Worm (Caenorhabditis elegans) whole organism, young adult: ENCODE results near the gene C35B1.5.
"Not testable (repeated sequence)": the region's sequence is repeated elsewhere in the genome, so short reads cannot be mapped to it uniquely, and the experiment has no call there.

ENCODE experiments used
- B0035.1 ChIP-seq: sonication (generic microtip); optimal IDR thresholded peaks from 2 replicates; lab custom pipeline; 2016; ENCODE audit warnings: missing genetic modification characterization, mild to moderate bottlenecking, missing compliant biosample characterization, missing genotype, missing genetic modification reagents
- B0261.1 ChIP-seq: sonication (generic microtip); optimal IDR thresholded peaks from 2 replicates; lab custom pipeline; 2016; ENCODE audit warnings: mild to moderate bottlenecking, missing genetic modification characterization, moderate library complexity, missing compliant biosample characterization
- C17E4.6 ChIP-seq: fragments of 200-800 bp; sonication (Bioruptor generic); IDR thresholded peaks from 2 replicates; pipeline ENCODE4 v1.3.6; 2022; ENCODE audit warnings: missing genetic modification reagents, missing genetic modification characterization, missing compliant biosample characterization
- D2030.7 ChIP-seq: fragments of 200-800 bp; sonication (Bioruptor generic); IDR thresholded peaks from 2 replicates; pipeline ENCODE4 v1.3.6; 2022; ENCODE audit warnings: missing genetic modification reagents, missing genetic modification characterization, missing compliant biosample characterization
- K12H6.12 ChIP-seq: fragments of 200-800 bp; sonication (Bioruptor generic); optimal IDR thresholded peaks from 2 replicates; lab custom pipeline; 2018; ENCODE audit warnings: mild to moderate bottlenecking, missing genetic modification characterization, missing compliant biosample characterization
- T07F8.4 ChIP-seq: sonication (generic microtip); optimal IDR thresholded peaks from 2 replicates; lab custom pipeline; 2016; ENCODE audit warnings: mild to moderate bottlenecking, missing genetic modification characterization, moderate library complexity, missing compliant biosample characterization
- Y56A3A.18 ChIP-seq: fragments of 200-800 bp; sonication (Bioruptor generic); IDR thresholded peaks from 2 replicates; pipeline ENCODE4 v1.3.6; 2022; ENCODE audit warnings: missing genetic modification reagents, missing genetic modification characterization, missing compliant biosample characterization
- athp-1 ChIP-seq: sonication (generic microtip); optimal IDR thresholded peaks from 2 replicates; lab custom pipeline; 2017; ENCODE audit warnings: mild to moderate bottlenecking, missing genetic modification characterization, missing compliant biosample characterization
- ccch-3 ChIP-seq: fragments of 200-800 bp; sonication (Bioruptor generic); optimal IDR thresholded peaks from 2 replicates; lab custom pipeline; 2018; ENCODE audit warnings: mild to moderate bottlenecking, missing genetic modification characterization, missing compliant biosample characterization
- cebp-2 ChIP-seq: fragments of 200-800 bp; sonication (Bioruptor generic); IDR thresholded peaks from 2 replicates; pipeline ENCODE4 v1.3.6; 2022; ENCODE audit warnings: missing genetic modification characterization, missing compliant biosample characterization
- ceh-27 ChIP-seq: fragments of 200-800 bp; sonication (Bioruptor generic); optimal IDR thresholded peaks from 2 replicates; lab custom pipeline; 2018; ENCODE audit warnings: mild to moderate bottlenecking, missing genetic modification characterization, moderate library complexity, missing compliant biosample characterization
- efl-1 ChIP-seq: fragments of 150-350 bp; optimal IDR thresholded peaks from 2 replicates; lab custom pipeline; 2014; ENCODE audit warnings: missing biosample characterization, missing genetic modification reagents, missing genetic modification characterization
- egl-44 ChIP-seq: fragments of 200-800 bp; sonication (Bioruptor generic); IDR thresholded peaks from 2 replicates; pipeline ENCODE4 v1.3.6; 2022; ENCODE audit warnings: missing genetic modification reagents, missing genetic modification characterization, missing compliant biosample characterization
- hsf-1 ChIP-seq: fragments of 200-800 bp; sonication (Bioruptor generic); IDR thresholded peaks from 2 replicates; pipeline ENCODE4 v1.3.6; 2022; ENCODE audit warnings: missing genetic modification reagents, missing genetic modification characterization, missing compliant biosample characterization
- let-526 ChIP-seq: fragments of 200-800 bp; sonication (Bioruptor generic); IDR thresholded peaks from 2 replicates; pipeline ENCODE4 v1.3.6; 2022; ENCODE audit warnings: missing genetic modification reagents, missing genetic modification characterization, missing compliant biosample characterization
- lin-35 ChIP-seq, 3 experiments: fragments of 150-350 bp in 2 of 3; sonication (generic microtip) in 1 of 3; optimal IDR thresholded peaks; 2 replicates each; lab custom pipeline; 2014 to 2018; ENCODE audit warnings: missing biosample characterization in 3 of 3, missing genetic modification characterization in 3 of 3, missing genetic modification reagents in 3 of 3
- lin-40 ChIP-seq: sonication (generic microtip); optimal IDR thresholded peaks from 2 replicates; lab custom pipeline; 2016; ENCODE audit warnings: missing genetic modification characterization, mild to moderate bottlenecking, missing compliant biosample characterization, missing genotype, missing genetic modification reagents
- lsl-1 ChIP-seq: fragments of 200-800 bp; sonication (Bioruptor generic); optimal IDR thresholded peaks from 2 replicates; lab custom pipeline; 2018; ENCODE audit warnings: mild to moderate bottlenecking, missing genetic modification characterization, moderate library complexity, missing compliant biosample characterization
- lsy-27 ChIP-seq: sonication (generic microtip); optimal IDR thresholded peaks from 2 replicates; lab custom pipeline; 2017; ENCODE audit warnings: missing genetic modification characterization, mild to moderate bottlenecking, missing compliant biosample characterization, antibody characterized with exemption, missing genotype, borderline replicate concordance; ENCODE audit not compliant: insufficient read depth
- madf-8 ChIP-seq: fragments of 200-800 bp; sonication (Bioruptor generic); conservative IDR thresholded peaks from 2 replicates; pipeline ENCODE4 v1.3.6; 2022; ENCODE audit warnings: missing genetic modification reagents, missing genetic modification characterization, missing compliant biosample characterization
- mcd-1 ChIP-seq: fragments of 200-800 bp; sonication (Bioruptor generic); IDR thresholded peaks from 2 replicates; pipeline ENCODE4 v1.3.6; 2022; ENCODE audit warnings: missing genetic modification reagents, missing genetic modification characterization, missing compliant biosample characterization
- mel-28 ChIP-seq: sonication (generic microtip); optimal IDR thresholded peaks from 2 replicates; lab custom pipeline; 2016; ENCODE audit warnings: borderline replicate concordance, mild to moderate bottlenecking, missing genetic modification characterization, missing compliant biosample characterization
- nfya-1 ChIP-seq: sonication (generic microtip); optimal IDR thresholded peaks from 2 replicates; lab custom pipeline; 2017; ENCODE audit warnings: antibody characterized with exemption, missing compliant biosample characterization, missing genetic modification characterization, borderline replicate concordance; ENCODE audit not compliant: insufficient read depth
- nhr-80 ChIP-seq: sonication (generic microtip); optimal IDR thresholded peaks from 2 replicates; lab custom pipeline; 2016; ENCODE audit warnings: missing genetic modification characterization, missing compliant biosample characterization
- sptf-2 ChIP-seq: fragments of 200-800 bp; sonication (Bioruptor generic); optimal IDR thresholded peaks from 2 replicates; lab custom pipeline; 2018; ENCODE audit warnings: mild to moderate bottlenecking, missing genetic modification characterization, missing compliant biosample characterization
- tbx-9 ChIP-seq: sonication (generic microtip); optimal IDR thresholded peaks from 2 replicates; lab custom pipeline; 2016; ENCODE audit warnings: borderline replicate concordance, missing genetic modification characterization, inconsistent platforms, missing compliant biosample characterization
- tlf-1 ChIP-seq: fragments of 200-800 bp; sonication (Bioruptor generic); optimal IDR thresholded peaks from 2 replicates; lab custom pipeline; 2018; ENCODE audit warnings: mild to moderate bottlenecking, missing genetic modification characterization, missing compliant biosample characterization
- unc-130 ChIP-seq: sonication (generic microtip); optimal IDR thresholded peaks from 2 replicates; lab custom pipeline; 2016; ENCODE audit warnings: missing genetic modification reagents, missing genetic modification characterization, missing compliant biosample characterization
- unc-62 ChIP-seq: fragments of 150-350 bp; optimal IDR thresholded peaks from 2 replicates; lab custom pipeline; 2014; ENCODE audit warnings: missing biosample characterization, missing genetic modification reagents, missing genetic modification characterization
- ztf-18 ChIP-seq: sonication (generic microtip); optimal IDR thresholded peaks from 2 replicates; lab custom pipeline; 2016; ENCODE audit warnings: missing genotype, mild to moderate bottlenecking, missing genetic modification characterization, missing compliant biosample characterization
- ztf-22 ChIP-seq: fragments of 200-800 bp; sonication (Bioruptor generic); optimal IDR thresholded peaks from 2 replicates; lab custom pipeline; 2018; ENCODE audit warnings: mild to moderate bottlenecking, missing genetic modification characterization, moderate library complexity, missing compliant biosample characterization
- ztf-26 ChIP-seq: sonication (generic microtip); optimal IDR thresholded peaks from 2 replicates; lab custom pipeline; 2017; ENCODE audit warnings: missing genetic modification characterization, missing compliant biosample characterization
- ztf-3 ChIP-seq: fragments of 200-800 bp; sonication (Bioruptor generic); optimal IDR thresholded peaks from 2 replicates; lab custom pipeline; 2018; ENCODE audit warnings: mild to moderate bottlenecking, missing genetic modification characterization, missing compliant biosample characterization

C35B1.5 gene

ce11 chrIV:4084109-4084508 is at the start of gene C35B1.5:
Gene C35B1.5, minus strand, starts transcription at chrIV:4084209.
- TF ChIP-seq unc-62 (GFP tag; lab: Kevin White, UChicago) (no peak), nfya-1 (tag; lab: Kevin White, UChicago) (no peak), nhr-80 (no peak), madf-8 (GFP tag; lab: Robert Waterston, UW) (no peak), ztf-22 (GFP tag; lab: Kevin White, UChicago) (no peak), lin-40 (tag; lab: Kevin White, UChicago) (no peak), mel-28 (tag; lab: Kevin White, UChicago) (no peak), B0035.1 (no peak), ztf-18 (no peak), B0261.1 (tag; lab: Kevin White, UChicago) (no peak), Y56A3A.18 (no peak), mcd-1 (GFP tag; lab: Robert Waterston, UW) (no peak)

DNA sequence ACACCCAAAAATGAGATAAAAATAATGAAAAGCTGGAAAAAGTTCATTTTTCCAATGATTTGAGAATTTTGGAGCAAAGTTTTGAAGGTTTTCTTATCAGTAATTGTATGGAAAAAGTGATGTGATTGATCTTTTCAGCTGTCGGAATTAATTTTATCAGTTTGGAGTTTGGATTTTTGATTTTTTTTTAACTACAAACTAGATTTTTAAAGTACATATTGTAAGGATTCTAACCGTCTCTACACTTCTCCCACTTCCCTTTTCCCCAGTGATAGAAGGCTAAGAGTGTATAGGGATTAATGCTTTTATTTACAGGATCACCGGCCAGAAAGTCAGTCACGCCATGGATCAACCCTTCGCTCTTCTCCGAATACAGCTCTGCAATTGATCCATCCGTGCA is 41.6 kb upstream of the C35B1.5 start, which contains the start of gene F49F1.7:
TSS of gene F49F1.7 (minus strand) at position 101 of the 400 bp plus-strand sequence.
- not testable (repeated sequence) for TF ChIP-seq ztf-26 (tag; lab: Kevin White, UChicago); lin-35 (GFP tag; optimal IDR thresholded peaks at IDR 0.05; lab: Kevin White, UChicago); tlf-1 (GFP tag; lab: Kevin White, UChicago)

DNA sequence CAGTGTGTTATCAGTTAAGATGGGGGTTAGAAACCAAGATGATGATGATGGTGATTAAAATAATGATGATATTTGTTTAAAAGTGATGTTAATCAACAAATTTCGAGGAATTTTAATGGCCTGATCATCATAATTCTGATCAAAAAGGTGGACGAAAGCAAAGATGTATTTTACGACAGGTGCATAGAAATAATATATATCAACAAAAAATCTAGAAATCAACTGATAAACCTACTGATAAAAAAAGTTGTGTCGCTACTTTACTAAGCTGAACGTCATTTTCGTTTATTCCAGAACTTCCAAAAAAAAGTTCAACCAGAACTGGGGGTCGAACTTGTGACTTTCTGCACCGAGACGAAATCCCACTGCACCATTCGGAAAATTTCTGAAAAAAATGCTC is 39.1 kb upstream of the C35B1.5 start, which contains the start of gene mul-1:
TSS of gene mul-1 (minus strand) at position 84 of the 400 bp plus-strand sequence.
- TF ChIP-seq let-526 (GFP tag; lab: Robert Waterston, UW), result no peak
- no peak for TF ChIP-seq ztf-3 (GFP tag; lab: Kevin White, UChicago)
- TF ChIP-seq nhr-80, result peak; percentile 46

ce11 chrIV:4121055-4121454 is 37.0 kb upstream of the C35B1.5 start:
- TF ChIP-seq unc-130 (GFP tag; lab: Kevin White, UChicago) (no peak), nhr-80 (peak; percentile 19)

ce11 chrIV:4120263-4120662 is 36.3 kb upstream of the C35B1.5 start, which contains the start of gene F49F1.5:
Gene F49F1.5, minus strand, starts transcription at chrIV:4120415.
- no peak for TF ChIP-seq sptf-2 (GFP tag; lab: Kevin White, UChicago)
- TF ChIP-seq athp-1 (tag; lab: Kevin White, UChicago), result no peak
- TF ChIP-seq egl-44 (GFP tag; lab: Robert Waterston, UW), result no peak
- TF ChIP-seq D2030.7, result no peak
- no peak for TF ChIP-seq hsf-1 (GFP tag; lab: Robert Waterston, UW)
- no peak for TF ChIP-seq ccch-3 (GFP tag; lab: Kevin White, UChicago)
- TF ChIP-seq ceh-27, result no peak
- TF ChIP-seq K12H6.12 (tag; lab: Kevin White, UChicago), result no peak
- TF ChIP-seq C17E4.6 (GFP tag; lab: Robert Waterston, UW), result no peak
- no peak for TF ChIP-seq tbx-9 (tag; lab: Kevin White, UChicago)
- TF ChIP-seq lsl-1 (GFP tag; lab: Kevin White, UChicago), result no peak
- no peak for TF ChIP-seq T07F8.4
- no peak for TF ChIP-seq lsy-27 (tag; lab: Kevin White, UChicago)
- TF ChIP-seq efl-1 (GFP tag; lab: Kevin White, UChicago), result no peak
- TF ChIP-seq cebp-2 (GFP tag; lab: Robert Waterston, UW), result no peak
